Worm (Caenorhabditis elegans) whole organism, L3 larva: ENCODE data around the gene F58F9.3.

Experiments used
- aly-2 ChIP-seq: fragments of 150-350 bp; optimal IDR thresholded peaks from 2 replicates; lab custom pipeline; 2014; ENCODE audit warnings: missing biosample characterization, missing genetic modification characterization
- elt-1 ChIP-seq: fragments of 150-350 bp; optimal IDR thresholded peaks from 2 replicates; lab custom pipeline; 2014; ENCODE audit warnings: missing biosample characterization, missing genetic modification characterization
- elt-3 ChIP-seq, 3 experiments: fragments of 150-350 bp in 1 of 3; sonication (generic microtip) in 2 of 3; optimal IDR thresholded peaks; 2 replicates in 2 of 3; 4 replicates in 1 of 3; lab custom pipeline; 2014 to 2017; ENCODE audit warnings: missing biosample characterization in 3 of 3, missing genetic modification characterization in 3 of 3
- eor-1 ChIP-seq, 2 experiments: fragments of 150-350 bp; optimal IDR thresholded peaks; 2 replicates each; lab custom pipeline; 2014 to 2018; ENCODE audit warnings: missing biosample characterization in 2 of 2, missing genetic modification characterization in 2 of 2
- fos-1 ChIP-seq: fragments of 150-350 bp; optimal IDR thresholded peaks from 2 replicates; lab custom pipeline; 2014; ENCODE audit warnings: missing biosample characterization, missing genetic modification characterization
- hmg-11 ChIP-seq: sonication (generic microtip); optimal IDR thresholded peaks from 2 replicates; lab custom pipeline; 2016; ENCODE audit warnings: missing genetic modification characterization, missing compliant biosample characterization
- lin-39 ChIP-seq: fragments of 150-350 bp; optimal IDR thresholded peaks from 2 replicates; lab custom pipeline; 2018; ENCODE audit warnings: missing biosample characterization, missing genetic modification reagents, missing genetic modification characterization
- nfya-1 ChIP-seq: sonication (generic microtip); optimal IDR thresholded peaks from 2 replicates; lab custom pipeline; 2017; ENCODE audit warnings: missing genetic modification characterization, mild to moderate bottlenecking, missing compliant biosample characterization, antibody characterized with exemption, moderate library complexity; ENCODE audit not compliant: insufficient read depth
- nhr-23 ChIP-seq: fragments of 150-350 bp; optimal IDR thresholded peaks from 2 replicates; lab custom pipeline; 2014; ENCODE audit warnings: missing biosample characterization, missing genetic modification reagents, missing genetic modification characterization
- nhr-237 ChIP-seq: fragments of 150-350 bp; optimal IDR thresholded peaks from 2 replicates; lab custom pipeline; 2014; ENCODE audit warnings: missing biosample characterization, missing genetic modification characterization
- nhr-25 ChIP-seq: sonication (generic microtip); optimal IDR thresholded peaks from 2 replicates; lab custom pipeline; 2017; ENCODE audit warnings: missing biosample characterization, missing genetic modification characterization
- nhr-43 ChIP-seq: sonication (generic microtip); optimal IDR thresholded peaks from 2 replicates; lab custom pipeline; 2016; ENCODE audit warnings: mild to moderate bottlenecking, missing genetic modification characterization, missing compliant biosample characterization; ENCODE audit not compliant: poor library complexity, severe bottlenecking
- skn-1 ChIP-seq: fragments of 150-350 bp; optimal IDR thresholded peaks from 2 replicates; lab custom pipeline; 2014; ENCODE audit warnings: missing biosample characterization, missing genetic modification characterization
- snpc-4 ChIP-seq: fragments of 150-350 bp; optimal IDR thresholded peaks from 2 replicates; lab custom pipeline; 2014; ENCODE audit warnings: missing biosample characterization, missing genetic modification characterization
- unc-62 ChIP-seq: fragments of 150-350 bp; sonication (generic microtip); optimal IDR thresholded peaks from 4 replicates; lab custom pipeline; 2014; ENCODE audit warnings: missing biosample characterization, missing genetic modification reagents, missing genetic modification characterization

F58F9.3 gene

DNA sequence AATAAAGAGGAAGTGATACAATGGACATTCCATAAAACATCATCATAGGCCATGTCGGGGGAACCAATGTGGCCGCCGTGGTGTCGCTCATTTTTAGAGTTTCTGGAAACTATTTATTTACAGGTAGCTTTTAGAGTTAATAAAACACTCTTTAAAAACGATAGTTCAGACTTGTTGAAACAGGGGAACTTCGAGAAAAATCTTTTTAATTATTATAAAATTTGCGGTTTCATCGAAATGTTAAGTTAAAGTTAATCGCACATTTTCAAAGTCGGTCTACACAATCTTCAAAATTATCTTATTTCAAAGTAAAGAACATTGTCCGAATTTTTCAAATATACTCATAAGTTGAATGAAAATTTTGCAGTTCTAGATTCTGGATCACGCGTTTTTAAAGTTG is 51.2 kb downstream of the F58F9.3 start, which contains the start of gene ops-1:
TSS of gene ops-1 (minus strand) at position 101 of the 400 bp plus-strand sequence.
- TF ChIP-seq lin-39 (tag; lab: Kevin White, UChicago), result no peak
- TF ChIP-seq elt-3 (tag; optimal IDR thresholded peaks at IDR 0.05; lab: Kevin White, UChicago), result no peak
- TF ChIP-seq hmg-11 (tag; lab: Kevin White, UChicago), result no peak
- no peak for TF ChIP-seq nhr-23 (tag; lab: Kevin White, UChicago)
- TF ChIP-seq elt-1 (tag; lab: Kevin White, UChicago), result no peak
- TF ChIP-seq nhr-25 (tag; lab: Kevin White, UChicago), result no peak
- no peak for TF ChIP-seq snpc-4 (tag; lab: Kevin White, UChicago)
- TF ChIP-seq nhr-43 (tag; lab: Kevin White, UChicago), result no peak
- TF ChIP-seq nfya-1, result no peak
- no peak for TF ChIP-seq eor-1 (tag; optimal IDR thresholded peaks at IDR 0.05; lab: Kevin White, UChicago)
- no peak for TF ChIP-seq unc-62 (GFP tag; lab: Kevin White, UChicago)
- no peak for TF ChIP-seq nhr-237 (tag; lab: Kevin White, UChicago)
- TF ChIP-seq aly-2 (tag; lab: Kevin White, UChicago), result no peak
- TF ChIP-seq fos-1 (tag; lab: Kevin White, UChicago), result no peak
- no peak for TF ChIP-seq skn-1 (tag; lab: Kevin White, UChicago)
